Worm (Caenorhabditis elegans) whole organism, midembryonic: ENCODE data around the gene K12G11.6.

Source experiments
- T22C8.4 ChIP-seq: fragments of 200-800 bp; sonication (Bioruptor generic); IDR thresholded peaks from 2 replicates; pipeline ENCODE4 v1.3.6; 2022; ENCODE audit warnings: missing genetic modification characterization, missing compliant biosample characterization
- cog-1 ChIP-seq: sonication (generic microtip); optimal IDR thresholded peaks from 2 replicates; lab custom pipeline; 2016; ENCODE audit warnings: missing genetic modification characterization, missing compliant biosample characterization
- flt-1 ChIP-seq: fragments of 200-800 bp; sonication (Bioruptor generic); IDR thresholded peaks from 2 replicates; pipeline ENCODE4 v1.3.6; 2022; ENCODE audit warnings: missing genetic modification characterization, missing compliant biosample characterization
- klf-2 ChIP-seq: fragments of 200-800 bp; sonication (Bioruptor generic); conservative IDR thresholded peaks from 2 replicates; pipeline ENCODE4 v1.3.6; 2022; ENCODE audit warnings: missing genetic modification reagents, missing genetic modification characterization, missing compliant biosample characterization
- med-1 ChIP-seq: sonication (generic microtip); optimal IDR thresholded peaks from 2 replicates; lab custom pipeline; 2017; ENCODE audit warnings: missing genetic modification characterization, mild to moderate bottlenecking, missing compliant biosample characterization, antibody characterized with exemption, missing genetic modification reagents; ENCODE audit not compliant: insufficient read depth
- ref-1 ChIP-seq: fragments of 200-800 bp; sonication (Bioruptor generic); conservative IDR thresholded peaks from 2 replicates; pipeline ENCODE4 v1.3.6; 2022; ENCODE audit warnings: missing genetic modification reagents, missing genetic modification characterization, missing compliant biosample characterization
- tab-1 ChIP-seq: fragments of 200-800 bp; sonication (Bioruptor generic); IDR thresholded peaks from 2 replicates; pipeline ENCODE4 v1.3.6; 2022; ENCODE audit warnings: missing genetic modification characterization, missing compliant biosample characterization
- ztf-23 ChIP-seq: fragments of 200-800 bp; sonication (Bioruptor generic); IDR thresholded peaks from 2 replicates; pipeline ENCODE4 v1.3.6; 2022; ENCODE audit warnings: missing genetic modification reagents, missing genetic modification characterization, missing compliant biosample characterization
- ztf-29 ChIP-seq: fragments of 200-800 bp; sonication (Bioruptor generic); IDR thresholded peaks from 2 replicates; pipeline ENCODE4 v1.3.6; 2022; ENCODE audit warnings: missing genetic modification reagents, missing genetic modification characterization, missing compliant biosample characterization

Gene K12G11.6

ce11 chrV:11893975-11894374 lies at the start of gene K12G11.6:
Gene K12G11.6 (plus strand): TSS chrV:11894331.
- TF ChIP-seq ztf-29 (GFP tag; lab: Robert Waterston, UW) (no peak), T22C8.4 (GFP tag; lab: Robert Waterston, UW) (no peak), klf-2 (no peak), ref-1 (GFP tag; lab: Robert Waterston, UW) (no peak)

ce11 chrV:11844828-11845227 lies 49.3 kb upstream of the K12G11.6 start:
- TF ChIP-seq tab-1 (GFP tag; lab: Robert Waterston, UW), result peak; percentile 68; the same call in 1 of the 2 replicates
- TF ChIP-seq ref-1 (GFP tag; lab: Robert Waterston, UW), result no peak
- TF ChIP-seq cog-1 (tag; lab: Kevin White, UChicago), result peak; percentile 48

- TF ChIP-seq ztf-29 (GFP tag; lab: Robert Waterston, UW), result no peak
- no peak for TF ChIP-seq cog-1 (tag; lab: Kevin White, UChicago)
- TF ChIP-seq T22C8.4 (GFP tag; lab: Robert Waterston, UW), result no peak
- TF ChIP-seq ref-1 (GFP tag; lab: Robert Waterston, UW), result no peak
- no peak for TF ChIP-seq flt-1 (GFP tag; lab: Robert Waterston, UW)
- TF ChIP-seq tab-1 (GFP tag; lab: Robert Waterston, UW), result no peak
- no peak for TF ChIP-seq med-1 (GFP tag; lab: Kevin White, UChicago)
- no peak for TF ChIP-seq ztf-23 (GFP tag; lab: Robert Waterston, UW)
- no peak for TF ChIP-seq klf-2
Observed at ce11 chrV:11845492-11845891, 48.6 kb upstream of the K12G11.6 start, which contains the start of gene hmp-1. Gene hmp-1 (plus strand): TSS chrV:11845871.

ce11 chrV:11846969-11847368 lies 47.2 kb upstream of the K12G11.6 start:
- no peak for TF ChIP-seq ztf-23 (GFP tag; lab: Robert Waterston, UW)
- no peak for TF ChIP-seq cog-1 (tag; lab: Kevin White, UChicago)
- TF ChIP-seq T22C8.4 (GFP tag; lab: Robert Waterston, UW), result no peak

ce11 chrV:11849408-11849807 lies 44.7 kb upstream of the K12G11.6 start:
- no peak for TF ChIP-seq klf-2
- TF ChIP-seq ref-1 (GFP tag; lab: Robert Waterston, UW), result no peak
- no peak for TF ChIP-seq flt-1 (GFP tag; lab: Robert Waterston, UW)
- TF ChIP-seq ztf-29 (GFP tag; lab: Robert Waterston, UW), result no peak
- TF ChIP-seq tab-1 (GFP tag; lab: Robert Waterston, UW), result no peak
- TF ChIP-seq T22C8.4 (GFP tag; lab: Robert Waterston, UW), result no peak
- no peak for TF ChIP-seq cog-1 (tag; lab: Kevin White, UChicago)
- TF ChIP-seq ztf-23 (GFP tag; lab: Robert Waterston, UW), result no peak
- no peak for TF ChIP-seq med-1 (GFP tag; lab: Kevin White, UChicago)

- TF ChIP-seq ztf-23 (GFP tag; lab: Robert Waterston, UW) (no peak), flt-1 (GFP tag; lab: Robert Waterston, UW) (no peak)
Observed at ce11 chrV:11852305-11852704, 41.8 kb upstream of the K12G11.6 start.

ce11 chrV:11853723-11854122 lies 40.4 kb upstream of the K12G11.6 start:
- TF ChIP-seq ztf-23 (GFP tag; lab: Robert Waterston, UW) (no peak), T22C8.4 (GFP tag; lab: Robert Waterston, UW) (no peak), flt-1 (GFP tag; lab: Robert Waterston, UW) (no peak), med-1 (GFP tag; lab: Kevin White, UChicago) (no peak), tab-1 (GFP tag; lab: Robert Waterston, UW) (no peak), klf-2 (no peak), ztf-29 (GFP tag; lab: Robert Waterston, UW) (no peak), ref-1 (GFP tag; lab: Robert Waterston, UW) (no peak), cog-1 (tag; lab: Kevin White, UChicago) (no peak)

ce11 chrV:11854905-11855304 lies 39.2 kb upstream of the K12G11.6 start:
- TF ChIP-seq ref-1 (GFP tag; lab: Robert Waterston, UW) (no peak), T22C8.4 (GFP tag; lab: Robert Waterston, UW) (no peak), ztf-23 (GFP tag; lab: Robert Waterston, UW) (no peak), tab-1 (GFP tag; lab: Robert Waterston, UW) (no peak), med-1 (GFP tag; lab: Kevin White, UChicago) (no peak), flt-1 (GFP tag; lab: Robert Waterston, UW) (no peak), klf-2 (no peak), cog-1 (tag; lab: Kevin White, UChicago) (no peak), ztf-29 (GFP tag; lab: Robert Waterston, UW) (no peak)

ce11 chrV:11856022-11856421 lies 38.1 kb upstream of the K12G11.6 start:
- no peak for TF ChIP-seq cog-1 (tag; lab: Kevin White, UChicago)
- no peak for TF ChIP-seq T22C8.4 (GFP tag; lab: Robert Waterston, UW)
- TF ChIP-seq ztf-29 (GFP tag; lab: Robert Waterston, UW), result no peak
- no peak for TF ChIP-seq tab-1 (GFP tag; lab: Robert Waterston, UW)
- no peak for TF ChIP-seq ztf-23 (GFP tag; lab: Robert Waterston, UW)
- no peak for TF ChIP-seq ref-1 (GFP tag; lab: Robert Waterston, UW)
- TF ChIP-seq klf-2, result no peak
- no peak for TF ChIP-seq flt-1 (GFP tag; lab: Robert Waterston, UW)
- no peak for TF ChIP-seq med-1 (GFP tag; lab: Kevin White, UChicago)

ce11 chrV:11857756-11858155 lies 36.4 kb upstream of the K12G11.6 start:
- no peak for TF ChIP-seq cog-1 (tag; lab: Kevin White, UChicago)
- TF ChIP-seq T22C8.4 (GFP tag; lab: Robert Waterston, UW), result no peak
- TF ChIP-seq ztf-29 (GFP tag; lab: Robert Waterston, UW), result no peak
- TF ChIP-seq ztf-23 (GFP tag; lab: Robert Waterston, UW), result no peak
- TF ChIP-seq tab-1 (GFP tag; lab: Robert Waterston, UW), result no peak
- no peak for TF ChIP-seq med-1 (GFP tag; lab: Kevin White, UChicago)
- TF ChIP-seq ref-1 (GFP tag; lab: Robert Waterston, UW), result no peak
